Worm (Caenorhabditis elegans): ENCODE data around the gene Y50D4A.6.

Y50D4A.6 gene

ce11 chrV:1153925-1154324 lies 45.1 kb downstream of the Y50D4A.6 start (continued):
- no peak for TF ChIP-seq B0261.1 (tag; optimal IDR thresholded peaks at IDR 0.05)
- peak; percentile 18 for TF ChIP-seq die-1 (tag; optimal IDR thresholded peaks at IDR 0.05)
- no peak for TF ChIP-seq Y53F4B.3 (GFP tag; IDR thresholded peaks at IDR 0.05)
- TF ChIP-seq mel-28 (tag; optimal IDR thresholded peaks at IDR 0.05; ENCODE audit: borderline replicate concordance), result no peak
- TF ChIP-seq ama-1 (optimal IDR thresholded peaks at IDR 0.05), result no peak
- TF ChIP-seq ama-1 (GFP tag; optimal IDR thresholded peaks at IDR 0.05), result no peak
- TF ChIP-seq dox-1 (GFP tag; IDR thresholded peaks at IDR 0.05), result peak; percentile 75
- TF ChIP-seq ccch-3 (GFP tag; optimal IDR thresholded peaks at IDR 0.05), result peak; percentile 19
- no peak for TF ChIP-seq tlf-1 (GFP tag; optimal IDR thresholded peaks at IDR 0.05)
- no peak for TF ChIP-seq lin-26 (GFP tag; IDR thresholded peaks at IDR 0.05)
- TF ChIP-seq Y56A3A.18 (GFP tag; IDR thresholded peaks at IDR 0.05), result no peak
- TF ChIP-seq aptf-2 (GFP tag; conservative IDR thresholded peaks at IDR 0.05), result no peak
- peak; percentile 67 for TF ChIP-seq chd-7 (tag; optimal IDR thresholded peaks at IDR 0.05)
- TF ChIP-seq nfyb-1 (GFP tag; IDR thresholded peaks at IDR 0.05), result peak; percentile 63
- TF ChIP-seq ztf-22 (GFP tag; optimal IDR thresholded peaks at IDR 0.05), result no peak
- 0 out of 2 replicates have a peak, but pooled peaks have one; percentile 37 for TF ChIP-seq ztf-6 (GFP tag; IDR thresholded peaks at IDR 0.05)
- no peak for TF ChIP-seq efl-1 (GFP tag; optimal IDR thresholded peaks at IDR 0.05)
- no peak for TF ChIP-seq C17E4.6 (GFP tag; IDR thresholded peaks at IDR 0.05)
- 0 out of 2 replicates have a peak, but pooled peaks have one; percentile 33 for TF ChIP-seq egl-44 (GFP tag; IDR thresholded peaks at IDR 0.05)
- no peak for TF ChIP-seq hmg-20 (GFP tag; IDR thresholded peaks at IDR 0.05)
- TF ChIP-seq zim-3 (tag; optimal IDR thresholded peaks at IDR 0.05), result no peak
- TF ChIP-seq lin-40 (tag; optimal IDR thresholded peaks at IDR 0.05), result peak; percentile 36
- peak in 1 of 2 experiments; percentile 16 for TF ChIP-seq rec-8 (tag; optimal IDR thresholded peaks at IDR 0.05)
- peak; percentile 39; the same call in 1 of the 2 replicates for TF ChIP-seq mcd-1 (GFP tag; IDR thresholded peaks at IDR 0.05)
- TF ChIP-seq ceh-27 (GFP tag; optimal IDR thresholded peaks at IDR 0.05), result peak; percentile 74
- TF ChIP-seq ztf-25 (GFP tag; IDR thresholded peaks at IDR 0.05), result 0 out of 2 replicates have a peak, but pooled peaks have one; percentile 48
- TF ChIP-seq ceh-79 (tag; optimal IDR thresholded peaks at IDR 0.05), result no peak
- TF ChIP-seq F57C9.4 (tag; optimal IDR thresholded peaks at IDR 0.05), result no peak
- TF ChIP-seq unc-130 (GFP tag; optimal IDR thresholded peaks at IDR 0.05), result no peak

DNA sequence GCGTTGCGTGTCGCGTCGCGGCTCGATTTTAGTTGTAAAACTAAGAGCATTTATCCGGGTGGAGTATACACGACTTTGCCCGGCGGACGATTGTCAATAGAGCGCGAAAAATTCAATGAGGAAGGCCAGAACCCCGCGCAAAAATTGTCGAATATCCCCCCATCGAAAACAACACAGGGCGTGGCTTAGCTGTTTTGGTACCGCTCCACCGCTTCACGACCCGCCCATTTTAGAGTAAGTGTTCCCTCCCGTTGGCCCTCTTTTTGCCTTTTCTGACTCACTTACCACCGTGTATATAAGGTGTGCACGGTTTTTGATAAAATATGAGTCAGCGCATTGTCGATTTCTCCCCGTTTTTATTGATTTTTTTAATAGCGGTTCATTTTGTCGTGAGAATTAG lies 45.7 kb downstream of the Y50D4A.6 start:
- TF ChIP-seq tbx-9 (tag; optimal IDR thresholded peaks at IDR 0.05; ENCODE audit: borderline replicate concordance) (no peak), Y53F4B.3 (GFP tag; IDR thresholded peaks at IDR 0.05) (no peak), atf-7 (tag; optimal IDR thresholded peaks at IDR 0.05) (no peak), attf-6 (GFP tag; IDR thresholded peaks at IDR 0.05) (no peak), dpl-1 (GFP tag; optimal IDR thresholded peaks at IDR 0.05) (no peak), egl-18 (GFP tag; IDR thresholded peaks at IDR 0.05) (0 out of 2 replicates have a peak, but pooled peaks have one; percentile 32), Y56A3A.18 (GFP tag; IDR thresholded peaks at IDR 0.05) (0 out of 2 replicates have a peak, but pooled peaks have one; percentile 17), hlh-12 (tag; optimal IDR thresholded peaks at IDR 0.05) (no peak), dox-1 (GFP tag; IDR thresholded peaks at IDR 0.05) (no peak), B0336.3 (GFP tag; IDR thresholded peaks at IDR 0.05) (no peak)

- TF ChIP-seq bed-2 (GFP tag; IDR thresholded peaks at IDR 0.05) (no peak), nfyb-1 (GFP tag; IDR thresholded peaks at IDR 0.05) (0 out of 2 replicates have a peak, but pooled peaks have one; percentile 17), snpc-1.1 (tag; optimal IDR thresholded peaks at IDR 0.05; ENCODE audit: insufficient read depth) (peak; percentile 34), Y53F4B.3 (GFP tag; IDR thresholded peaks at IDR 0.05) (no peak), ztf-6 (GFP tag; IDR thresholded peaks at IDR 0.05) (no peak), lin-35 (GFP tag; optimal IDR thresholded peaks at IDR 0.05) (peak in 1 of 3 experiments; percentile 10), dox-1 (GFP tag; IDR thresholded peaks at IDR 0.05) (peak; percentile 36), F39B2.1 (GFP tag; IDR thresholded peaks at IDR 0.05) (no peak), ztf-3 (GFP tag; optimal IDR thresholded peaks at IDR 0.05) (no peak), somi-1 (GFP tag; optimal IDR thresholded peaks at IDR 0.05) (no peak), ZK185.1 (tag; optimal IDR thresholded peaks at IDR 0.05; ENCODE audit: poor library complexity, severe bottlenecking) (no peak), pbrm-1 (GFP tag; IDR thresholded peaks at IDR 0.05) (0 out of 2 replicates have a peak, but pooled peaks have one; percentile 26), lsl-1 (GFP tag; optimal IDR thresholded peaks at IDR 0.05) (peak; percentile 94), atf-7 (tag; optimal IDR thresholded peaks at IDR 0.05) (no peak), ztf-25 (GFP tag; IDR thresholded peaks at IDR 0.05) (no peak), ets-4 (GFP tag; optimal IDR thresholded peaks at IDR 0.05) (no peak), sptf-2 (GFP tag; optimal IDR thresholded peaks at IDR 0.05) (no peak)
These were observed 46.3 kb downstream of the Y50D4A.6 start for ce11 chrV:1152736-1153135.

Data from whole organism, young adult.